Fruit fly (Drosophila melanogaster): Measurements from ENCODE around the gene CG14610.

CG14610 gene

DNA sequence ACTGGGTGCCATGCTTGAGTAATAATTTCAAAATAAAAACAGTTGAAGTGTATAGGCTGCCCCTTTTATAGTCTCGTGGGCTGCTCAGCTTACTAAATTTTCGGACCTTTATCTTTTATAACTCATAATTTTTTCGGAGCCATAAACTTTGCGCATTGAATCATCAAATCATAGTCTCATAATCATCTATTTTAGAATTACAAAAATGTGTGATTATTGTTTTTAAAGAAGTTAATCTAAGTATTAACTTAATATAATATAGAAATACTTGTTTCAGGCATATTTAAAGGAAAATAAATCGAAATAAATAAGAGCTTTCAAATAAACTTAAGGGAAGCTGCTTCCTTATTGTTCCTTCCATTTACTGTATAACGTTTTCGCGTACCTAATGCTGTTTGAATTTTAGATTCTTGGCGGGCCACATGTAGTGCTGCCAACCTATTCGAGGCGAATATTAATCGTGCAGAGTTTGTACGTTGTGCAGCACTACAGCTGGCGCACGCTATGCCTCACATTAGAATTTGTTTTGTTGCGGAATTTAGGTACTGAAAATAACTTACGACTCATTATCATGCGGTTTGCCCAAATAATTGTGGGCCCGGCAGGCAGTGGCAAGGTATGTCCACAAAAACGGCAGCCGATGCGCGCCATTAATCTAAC, at the start of gene CG14610, which contains the start of gene CG2656:
TSS of gene CG14610 (minus strand) at position 51 of the 660 bp plus-strand sequence.
TSS of gene CG2656 (plus strand) at position 480 of the 660 bp plus-strand sequence.
- TF ChIP-seq Myc (optimal IDR thresholded peaks at IDR 0.05), result no peak
- TF ChIP-seq ttk (optimal IDR thresholded peaks at IDR 0.05), result no peak
- no peak for TF ChIP-seq Sin3A (optimal IDR thresholded peaks at IDR 0.05)
- no peak for TF ChIP-seq h (optimal IDR thresholded peaks at IDR 0.05)
- TF ChIP-seq psq (optimal IDR thresholded peaks at IDR 0.05), result no peak
- no peak for TF ChIP-seq insv (optimal IDR thresholded peaks at IDR 0.05)

DNA sequence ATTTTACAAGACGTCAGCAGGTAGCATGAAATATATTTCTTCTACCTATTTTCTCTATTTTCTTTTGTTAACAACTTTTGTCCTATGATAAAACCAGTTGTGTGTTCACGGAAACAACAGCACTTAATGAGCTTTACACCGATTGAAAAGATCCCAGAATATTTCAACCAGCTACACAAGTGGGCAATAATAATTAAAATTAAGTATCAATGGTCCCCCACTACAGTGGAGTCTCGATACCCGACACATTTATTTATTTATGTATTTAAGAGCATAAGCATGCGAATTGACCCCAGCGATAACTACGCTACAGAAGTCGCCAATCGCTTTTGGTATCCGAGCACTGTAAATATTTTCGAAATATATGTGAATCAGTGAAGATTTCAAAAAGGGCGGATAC, 44.6 kb upstream of the CG14610 start:
- TF ChIP-seq h (optimal IDR thresholded peaks at IDR 0.05), result no peak
- no peak for TF ChIP-seq ttk (optimal IDR thresholded peaks at IDR 0.05)
- TF ChIP-seq psq (optimal IDR thresholded peaks at IDR 0.05), result no peak
- TF ChIP-seq Myc (optimal IDR thresholded peaks at IDR 0.05), result no peak
- TF ChIP-seq insv (optimal IDR thresholded peaks at IDR 0.05), result no peak
- TF ChIP-seq Sin3A (optimal IDR thresholded peaks at IDR 0.05), result no peak

DNA sequence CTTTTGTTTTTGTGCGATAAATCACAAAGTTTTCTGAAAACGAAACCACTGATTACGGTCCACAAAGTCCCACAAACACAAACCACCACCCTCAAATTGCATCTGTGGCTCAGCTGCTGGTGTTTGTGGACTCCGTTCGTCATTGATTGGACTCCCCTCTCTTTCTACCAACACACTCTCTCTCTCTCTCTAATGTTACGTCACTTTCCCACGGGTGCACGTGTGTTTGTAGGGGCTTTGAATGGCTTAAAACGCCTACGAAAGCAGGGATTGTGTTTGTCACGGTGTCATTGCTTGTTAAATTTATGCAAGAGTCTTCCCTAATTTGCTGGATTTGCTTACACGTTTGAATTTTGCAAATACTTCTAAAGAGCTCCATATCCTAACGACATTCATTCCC, 43.9 kb upstream of the CG14610 start:
- no peak for TF ChIP-seq ttk (optimal IDR thresholded peaks at IDR 0.05)
- no peak for TF ChIP-seq Myc (optimal IDR thresholded peaks at IDR 0.05)
- TF ChIP-seq insv (optimal IDR thresholded peaks at IDR 0.05), result no peak
- TF ChIP-seq h (optimal IDR thresholded peaks at IDR 0.05), result no peak
- TF ChIP-seq psq (optimal IDR thresholded peaks at IDR 0.05), result no peak
- no peak for TF ChIP-seq Sin3A (optimal IDR thresholded peaks at IDR 0.05)

DNA sequence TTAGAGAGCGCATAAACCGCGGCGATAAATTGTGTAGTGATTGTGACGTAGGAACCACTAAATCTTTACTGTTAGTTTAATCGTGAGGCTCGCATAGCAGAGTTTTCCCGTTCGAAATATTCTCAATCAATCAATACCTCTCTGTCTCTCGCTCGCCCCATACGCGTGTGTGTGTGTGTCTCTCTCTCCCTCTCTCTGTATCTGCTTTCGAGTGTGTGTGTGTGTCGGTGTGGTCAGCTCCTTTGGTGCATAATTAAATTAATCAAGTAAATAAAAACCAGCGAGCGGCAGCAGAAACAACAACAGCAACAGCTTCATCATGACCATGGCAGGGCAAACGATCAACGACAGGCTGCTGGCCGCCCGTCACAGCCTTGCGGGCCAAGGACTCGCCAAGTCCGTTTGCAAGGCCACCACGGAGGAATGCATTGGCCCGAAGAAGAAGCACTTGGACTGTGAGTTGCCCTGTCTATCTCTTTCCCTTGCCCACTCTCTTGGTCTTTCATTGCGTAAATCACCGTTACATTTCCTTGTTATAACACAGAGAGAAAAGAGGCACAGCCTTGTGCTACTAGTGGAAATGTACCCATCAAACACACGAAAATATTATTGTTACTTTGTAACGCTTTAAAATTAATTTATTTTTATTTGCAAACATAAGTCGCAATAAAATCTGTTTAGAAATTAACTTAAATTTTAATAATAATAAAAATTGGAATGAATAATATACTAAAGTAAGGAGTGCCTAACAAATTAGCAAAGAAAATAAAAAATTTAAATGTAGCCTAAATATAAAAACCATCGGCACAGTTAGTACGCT, 43.2 kb upstream of the CG14610 start:
- TF ChIP-seq Myc (optimal IDR thresholded peaks at IDR 0.05), result no peak
- TF ChIP-seq h (optimal IDR thresholded peaks at IDR 0.05), result no peak
- no peak for TF ChIP-seq Sin3A (optimal IDR thresholded peaks at IDR 0.05)
- TF ChIP-seq insv (optimal IDR thresholded peaks at IDR 0.05), result no peak
- TF ChIP-seq ttk (optimal IDR thresholded peaks at IDR 0.05), result no peak
- TF ChIP-seq psq (optimal IDR thresholded peaks at IDR 0.05), result no peak

DNA sequence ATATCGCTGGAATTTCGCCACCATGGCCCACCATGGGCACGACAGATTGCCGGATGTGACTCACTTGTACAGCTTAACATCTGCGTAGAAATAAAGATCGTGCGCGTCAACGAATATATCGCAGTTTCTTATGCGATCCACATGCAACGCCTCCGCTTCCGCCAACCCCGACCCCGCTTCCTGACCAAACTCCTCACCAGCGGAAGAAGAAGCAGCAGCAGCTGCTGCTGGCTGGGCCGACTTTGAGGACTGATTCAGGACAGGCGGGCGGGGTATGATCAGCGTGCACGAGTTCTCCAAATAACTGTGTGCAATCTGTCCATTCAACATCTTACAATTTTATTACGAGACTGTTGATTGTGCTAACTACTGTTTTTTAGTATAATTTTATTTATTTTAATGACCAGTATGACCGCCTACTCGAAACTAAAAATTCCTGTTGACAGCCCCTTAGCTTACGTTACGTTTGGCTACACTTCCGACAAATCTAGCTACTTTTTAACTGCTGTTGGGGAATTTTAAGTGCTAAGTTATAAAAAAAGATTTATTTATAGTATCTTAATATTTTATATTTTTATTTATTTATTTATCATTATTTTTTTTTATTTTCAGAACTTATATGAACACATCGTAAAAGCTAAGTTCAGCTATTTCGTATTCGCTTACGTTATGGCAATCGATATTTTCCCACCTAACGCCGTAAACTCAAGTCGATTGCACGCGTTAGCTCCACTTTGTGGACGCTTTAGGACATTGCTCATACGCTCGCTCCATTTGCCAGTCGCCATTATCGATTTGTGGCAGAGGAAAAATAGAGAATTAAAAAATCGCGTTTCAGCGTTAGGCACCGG, 42.4 kb upstream of the CG14610 start, which contains the start of the genes CG10055 and lap:
TSS of gene CG10055 (minus strand) at position 432 of the 851 bp plus-strand sequence.
TSS of gene lap (plus strand) at position 753 of the 851 bp plus-strand sequence.
- TF ChIP-seq psq (optimal IDR thresholded peaks at IDR 0.05), result no peak
- TF ChIP-seq insv (optimal IDR thresholded peaks at IDR 0.05), result no peak
- no peak for TF ChIP-seq Myc (optimal IDR thresholded peaks at IDR 0.05)
- no peak for TF ChIP-seq h (optimal IDR thresholded peaks at IDR 0.05)
- TF ChIP-seq ttk (optimal IDR thresholded peaks at IDR 0.05), result no peak
- TF ChIP-seq Sin3A (optimal IDR thresholded peaks at IDR 0.05), result no peak

DNA sequence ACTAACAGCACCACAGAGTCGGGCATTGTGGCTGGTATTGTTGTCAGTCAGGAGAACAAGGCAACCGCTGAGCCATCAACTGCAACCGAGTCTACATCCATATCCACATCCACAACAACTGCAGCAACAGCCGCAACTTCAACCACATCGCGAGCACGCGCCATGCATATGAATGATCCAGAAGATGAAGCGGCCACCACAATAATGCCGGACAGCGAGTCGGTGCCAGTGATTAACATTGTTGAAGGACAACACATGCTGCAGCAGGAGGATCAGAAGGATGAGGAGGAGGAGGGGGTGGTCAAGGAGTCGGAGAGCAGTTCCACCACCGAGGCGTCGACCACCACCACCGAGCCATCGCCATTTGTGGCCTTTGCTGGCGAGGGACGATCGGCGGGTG, 30.7 kb upstream of the CG14610 start:
- TF ChIP-seq Myc (optimal IDR thresholded peaks at IDR 0.05) (no peak), ttk (optimal IDR thresholded peaks at IDR 0.05) (no peak), insv (optimal IDR thresholded peaks at IDR 0.05) (no peak), psq (optimal IDR thresholded peaks at IDR 0.05) (no peak), h (optimal IDR thresholded peaks at IDR 0.05) (no peak)

DNA sequence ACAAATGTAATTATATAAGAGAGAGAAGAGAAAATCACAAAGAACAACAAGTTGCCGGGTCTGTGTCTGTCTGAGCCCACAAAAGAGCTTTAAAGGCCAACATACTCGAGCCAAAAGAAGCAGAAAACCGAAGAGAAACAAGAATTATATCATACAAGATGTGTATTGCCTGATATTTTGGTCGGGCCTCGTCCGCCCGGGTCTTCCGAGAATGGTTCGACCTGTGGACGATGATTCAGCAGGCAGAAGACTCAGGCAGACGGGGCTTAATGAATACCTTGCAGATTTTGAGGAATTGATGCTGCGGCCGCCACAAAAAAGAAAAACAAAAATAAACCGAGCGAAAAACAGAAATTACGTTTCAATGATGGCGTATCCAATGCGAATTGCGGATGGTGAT, 28.9 kb upstream of the CG14610 start:
- TF ChIP-seq Sin3A (optimal IDR thresholded peaks at IDR 0.05), result no peak

DNA sequence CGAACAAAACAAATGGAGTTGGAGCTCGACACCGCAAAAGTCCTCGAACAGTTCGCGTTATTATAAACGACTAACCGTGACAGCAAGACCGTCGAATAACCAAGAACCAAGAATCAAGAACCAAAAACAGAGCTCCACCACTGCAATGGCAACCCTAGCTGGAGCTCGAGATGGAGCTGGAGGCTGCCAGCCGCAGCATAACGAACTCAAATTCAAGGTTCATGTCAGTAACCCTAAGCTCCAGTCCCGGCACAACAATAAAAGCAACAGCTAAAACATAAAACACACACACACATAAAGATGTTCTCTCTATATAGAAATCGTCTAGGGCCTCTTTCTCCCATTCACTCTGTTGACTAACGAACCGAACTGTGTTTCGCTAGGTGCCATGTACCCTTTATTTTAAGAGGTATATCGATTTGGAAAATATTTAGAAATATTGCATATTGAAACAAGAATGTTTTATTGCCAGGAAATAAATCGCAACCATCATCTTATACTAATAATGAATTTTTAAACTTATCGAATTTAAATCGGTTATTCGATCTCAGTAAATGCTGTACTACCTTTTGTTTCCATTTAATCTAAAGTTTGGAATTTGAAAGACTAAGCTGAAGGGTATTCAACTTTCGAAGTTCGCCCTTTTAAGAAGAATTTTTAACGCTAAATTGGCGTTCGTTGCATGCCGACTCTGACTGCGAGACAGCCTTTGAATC, 27.4 kb upstream of the CG14610 start:
- TF ChIP-seq Sin3A (optimal IDR thresholded peaks at IDR 0.05), result no peak
- TF ChIP-seq psq (optimal IDR thresholded peaks at IDR 0.05), result no peak
- no peak for TF ChIP-seq insv (optimal IDR thresholded peaks at IDR 0.05)
- TF ChIP-seq h (optimal IDR thresholded peaks at IDR 0.05), result no peak
- TF ChIP-seq ttk (optimal IDR thresholded peaks at IDR 0.05), result no peak
- no peak for TF ChIP-seq Myc (optimal IDR thresholded peaks at IDR 0.05)

DNA sequence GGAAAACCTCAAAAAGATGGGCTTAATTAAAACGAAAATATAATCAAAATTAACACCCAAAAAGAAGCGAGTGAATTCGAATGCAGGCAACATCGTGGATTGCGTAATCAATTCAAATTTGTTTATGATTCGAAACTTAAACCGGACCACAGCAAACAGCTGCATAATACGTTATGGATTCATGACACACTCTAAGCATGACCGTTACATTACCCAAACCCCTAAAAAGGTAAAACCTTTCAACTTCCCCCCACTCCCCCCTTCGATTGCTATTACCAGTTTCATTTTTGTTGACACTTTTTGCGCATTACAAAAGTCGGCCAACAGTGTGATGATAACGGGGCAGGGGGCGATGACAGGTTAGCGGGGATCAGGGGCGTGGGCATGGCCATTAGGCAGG, 25.8 kb upstream of the CG14610 start:
- TF ChIP-seq h (optimal IDR thresholded peaks at IDR 0.05) (no peak), Myc (optimal IDR thresholded peaks at IDR 0.05) (no peak), ttk (optimal IDR thresholded peaks at IDR 0.05) (no peak), insv (optimal IDR thresholded peaks at IDR 0.05) (no peak), Sin3A (optimal IDR thresholded peaks at IDR 0.05) (no peak), psq (optimal IDR thresholded peaks at IDR 0.05) (no peak)

- TF ChIP-seq insv (optimal IDR thresholded peaks at IDR 0.05), result no peak
- no peak for TF ChIP-seq ttk (optimal IDR thresholded peaks at IDR 0.05)
- TF ChIP-seq Myc (optimal IDR thresholded peaks at IDR 0.05), result no peak
- no peak for TF ChIP-seq Sin3A (optimal IDR thresholded peaks at IDR 0.05)
- no peak for TF ChIP-seq h (optimal IDR thresholded peaks at IDR 0.05)
- TF ChIP-seq psq (optimal IDR thresholded peaks at IDR 0.05), result no peak
These were observed 18.5 kb upstream of the CG14610 start, which contains the start of gene sas for dm6 chr3R:7162356-7163289. TSS of gene sas (plus strand) at chr3R:7162808.

Data from Kc167 (cell line).